Fruit fly (Drosophila melanogaster): ENCODE results near the gene CG12689.

The CG12689 gene

dm6 chrX:7625224-7625623 is 39.3 kb upstream of the CG12689 start:
- TF ChIP-seq Lpt (GFP tag; optimal IDR thresholded peaks at IDR 0.05) (no peak), Blimp-1 (GFP tag; optimal IDR thresholded peaks at IDR 0.05) (no peak), OdsH (GFP tag; optimal IDR thresholded peaks at IDR 0.05) (no peak), fd59A (GFP tag; optimal IDR thresholded peaks at IDR 0.05) (no peak), cyc (GFP tag; optimal IDR thresholded peaks at IDR 0.05) (no peak), esn (GFP tag; optimal IDR thresholded peaks at IDR 0.05) (no peak), Eip78C (GFP tag) (no peak), CG4318 (GFP tag; optimal IDR thresholded peaks at IDR 0.05) (no peak), CG11902 (GFP tag; optimal IDR thresholded peaks at IDR 0.05) (no peak), Met (GFP tag; optimal IDR thresholded peaks at IDR 0.05) (no peak), CG8632 (GFP tag; optimal IDR thresholded peaks at IDR 0.05) (no peak)

dm6 chrX:7618195-7618594 is 32.3 kb upstream of the CG12689 start:
- TF ChIP-seq eg (GFP tag; IDR thresholded peaks at IDR 0.05) = 0 out of 3 replicates have a peak, but pooled peaks have one; percentile 17
- no peak for TF ChIP-seq CG16779 (tag; optimal IDR thresholded peaks at IDR 0.05)
- TF ChIP-seq Sox14 (GFP tag; optimal IDR thresholded peaks at IDR 0.05) = peak; percentile 46
- TF ChIP-seq esn (GFP tag; optimal IDR thresholded peaks at IDR 0.05) = peak; percentile 61
- TF ChIP-seq CG32006 (GFP tag; optimal IDR thresholded peaks at IDR 0.05) = peak; percentile 23
- peak; percentile 15 for TF ChIP-seq CG3032 (tag; optimal IDR thresholded peaks at IDR 0.05)
- TF ChIP-seq achi (GFP tag; optimal IDR thresholded peaks at IDR 0.05) = peak; percentile 28
- no peak for TF ChIP-seq fd59A (GFP tag; optimal IDR thresholded peaks at IDR 0.05)
- TF ChIP-seq Sox15 (GFP tag; optimal IDR thresholded peaks at IDR 0.05) = no peak
- TF ChIP-seq fd85E (GFP tag; optimal IDR thresholded peaks at IDR 0.05) = no peak
- TF ChIP-seq CG6163 (GFP tag; IDR thresholded peaks at IDR 0.05) = peak; percentile 62; the same call in 2 of the 3 replicates
- peak; percentile 1 for TF ChIP-seq net (GFP tag; optimal IDR thresholded peaks at IDR 0.05)
- TF ChIP-seq Blimp-1 (GFP tag; optimal IDR thresholded peaks at IDR 0.05) = no peak
- no peak for TF ChIP-seq dac (GFP tag; optimal IDR thresholded peaks at IDR 0.05)
- no peak for TF ChIP-seq CG11294 (GFP tag; IDR thresholded peaks at IDR 0.05)
- peak; percentile 71 for TF ChIP-seq Hr39 (GFP tag; optimal IDR thresholded peaks at IDR 0.05)
- TF ChIP-seq CG11762 (GFP tag; optimal IDR thresholded peaks at IDR 0.05; ENCODE audit: insufficient read depth) = no peak
- TF ChIP-seq CG8119 (GFP tag; IDR thresholded peaks at IDR 0.05) = no peak
- TF ChIP-seq Met (GFP tag; optimal IDR thresholded peaks at IDR 0.05) = peak; percentile 59
- TF ChIP-seq OdsH (GFP tag; optimal IDR thresholded peaks at IDR 0.05) = peak; percentile 9
- peak; percentile 4 for TF ChIP-seq CG8632 (GFP tag; optimal IDR thresholded peaks at IDR 0.05)
- peak; percentile 53 for TF ChIP-seq lz (GFP tag; optimal IDR thresholded peaks at IDR 0.05)
- no peak for TF ChIP-seq CG4318 (GFP tag; optimal IDR thresholded peaks at IDR 0.05)
- no peak for TF ChIP-seq salr (GFP tag; optimal IDR thresholded peaks at IDR 0.05)
- peak; percentile 41 for TF ChIP-seq CG11902 (GFP tag; optimal IDR thresholded peaks at IDR 0.05)
- TF ChIP-seq ss (GFP tag; optimal IDR thresholded peaks at IDR 0.05) = peak in 1 of 2 experiments; percentile 2
- peak; percentile 63 for TF ChIP-seq cyc (GFP tag; optimal IDR thresholded peaks at IDR 0.05)
- no peak for TF ChIP-seq CG9139 (GFP tag; optimal IDR thresholded peaks at IDR 0.05)
- peak; percentile 29 for TF ChIP-seq CG6792 (GFP tag; optimal IDR thresholded peaks at IDR 0.05)
- peak; percentile 44 for TF ChIP-seq CG3919 (GFP tag; optimal IDR thresholded peaks at IDR 0.05)
- TF ChIP-seq Hr38 (GFP tag; optimal IDR thresholded peaks at IDR 0.05) = no peak
- TF ChIP-seq vri (GFP tag; optimal IDR thresholded peaks at IDR 0.05) = peak; percentile 12
- TF ChIP-seq CG1621 (tag; optimal IDR thresholded peaks at IDR 0.05) = no peak
- no peak for TF ChIP-seq Eip93F (GFP tag; optimal IDR thresholded peaks at IDR 0.05)
- TF ChIP-seq Eip75B (GFP tag; optimal IDR thresholded peaks at IDR 0.05) = peak; percentile 3
- no peak for TF ChIP-seq Hr4 (GFP tag; optimal IDR thresholded peaks at IDR 0.05)
- no peak for TF ChIP-seq Gug (GFP tag; IDR thresholded peaks at IDR 0.05)
- peak; percentile 48 for TF ChIP-seq CG10669 (GFP tag; optimal IDR thresholded peaks at IDR 0.05)
- no peak for TF ChIP-seq dsx (GFP tag; optimal IDR thresholded peaks at IDR 0.05; ENCODE audit: poor library complexity, severe bottlenecking)
- peak; percentile 38 for TF ChIP-seq Ets21C (GFP tag; optimal IDR thresholded peaks at IDR 0.05)
- TF ChIP-seq pdm3 (GFP tag; optimal IDR thresholded peaks at IDR 0.05) = peak; percentile 29
- TF ChIP-seq fkh (GFP tag; optimal IDR thresholded peaks at IDR 0.05) = no peak
- TF ChIP-seq Ets96B (tag; optimal IDR thresholded peaks at IDR 0.05) = peak; percentile 8
- peak; percentile 76 for TF ChIP-seq svp (GFP tag)
- TF ChIP-seq Smox (GFP tag; optimal IDR thresholded peaks at IDR 0.05) = peak; percentile 20
- TF ChIP-seq Lpt (GFP tag; optimal IDR thresholded peaks at IDR 0.05) = no peak
- no peak for TF ChIP-seq CG6276 (GFP tag; optimal IDR thresholded peaks at IDR 0.05)
- TF ChIP-seq CG6854 (GFP tag; optimal IDR thresholded peaks at IDR 0.05) = no peak
